Fruit fly (Drosophila melanogaster): ENCODE results near the gene CG8219.

DNA sequence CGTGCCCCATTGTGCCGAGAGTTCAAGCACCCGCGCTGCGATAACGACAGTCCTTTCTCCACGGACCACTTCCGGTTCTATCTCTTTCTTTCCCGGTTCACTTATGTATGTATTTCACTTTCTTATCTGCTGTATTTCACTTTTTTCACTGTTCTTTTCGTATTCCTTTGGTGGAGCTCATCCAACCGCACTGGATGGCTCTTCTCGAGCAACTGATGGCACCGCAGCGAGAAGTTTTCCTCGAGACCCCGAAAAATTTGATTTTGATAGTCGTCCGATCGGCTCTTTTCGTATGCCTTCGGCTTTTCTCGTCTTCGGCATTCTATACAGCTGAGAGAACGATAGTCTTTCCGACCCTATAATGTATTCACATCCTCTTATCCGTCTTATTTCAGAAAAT lies 17.5 kb downstream of the CG8219 start, which contains the start of gene LanA:
- TF ChIP-seq Neu2 (GFP tag; optimal IDR thresholded peaks at IDR 0.05; ENCODE audit: borderline replicate concordance) = no peak
- TF ChIP-seq Asciz (GFP tag; optimal IDR thresholded peaks at IDR 0.05) = no peak
- no peak for TF ChIP-seq CG8359 (GFP tag; optimal IDR thresholded peaks at IDR 0.05; ENCODE audit: borderline replicate concordance)
- peak; percentile 12 for TF ChIP-seq CG33557 (GFP tag; optimal IDR thresholded peaks at IDR 0.05)
